Worm (Caenorhabditis elegans) whole organism, early embryonic: ENCODE measurements around the gene ocam-1.
A peak's percentile ranks its signal among the peaks of the same experiment; 100 is the strongest.
"Not testable (repeated sequence)": the region's sequence is repeated elsewhere in the genome, so short reads cannot be mapped to it uniquely, and the experiment has no call there.

Experiments
- B0310.2 ChIP-seq: sonication (generic microtip); optimal IDR thresholded peaks from 2 replicates; lab custom pipeline; 2016; ENCODE audit warnings: mild to moderate bottlenecking, missing genetic modification characterization, missing compliant biosample characterization
- F13C5.2 ChIP-seq: sonication (generic microtip); optimal IDR thresholded peaks from 2 replicates; lab custom pipeline; 2017; ENCODE audit warnings: mild to moderate bottlenecking, missing genetic modification characterization, inconsistent platforms, missing compliant biosample characterization
- aly-1 ChIP-seq: sonication (generic microtip); optimal IDR thresholded peaks from 2 replicates; lab custom pipeline; 2016; ENCODE audit warnings: missing genetic modification characterization, missing compliant biosample characterization
- ama-1 ChIP-seq: fragments of 150-350 bp; optimal IDR thresholded peaks from 2 replicates; lab custom pipeline; 2014
- ceh-13 ChIP-seq: fragments of 200-800 bp; sonication (Bioruptor generic); optimal IDR thresholded peaks from 2 replicates; lab custom pipeline; 2018; ENCODE audit warnings: mild to moderate bottlenecking, missing genetic modification characterization, missing compliant biosample characterization
- ceh-36 ChIP-seq: sonication (generic microtip); optimal IDR thresholded peaks from 2 replicates; lab custom pipeline; 2016; ENCODE audit warnings: missing genetic modification characterization, inconsistent platforms, missing compliant biosample characterization
- ets-7 ChIP-seq: sonication (generic microtip); optimal IDR thresholded peaks from 2 replicates; lab custom pipeline; 2016; ENCODE audit warnings: missing genotype, missing genetic modification characterization, missing compliant biosample characterization
- flt-1 ChIP-seq: fragments of 200-800 bp; sonication (Bioruptor generic); IDR thresholded peaks from 2 replicates; pipeline ENCODE4 v1.3.6; 2022; ENCODE audit warnings: missing genetic modification characterization, missing compliant biosample characterization
- hmbx-1 ChIP-seq: sonication (generic microtip); optimal IDR thresholded peaks from 2 replicates; lab custom pipeline; 2016; ENCODE audit warnings: mild to moderate bottlenecking, missing genetic modification characterization, missing compliant biosample characterization
- hmg-4 ChIP-seq: fragments of 200-800 bp; sonication (Bioruptor generic); optimal IDR thresholded peaks from 2 replicates; lab custom pipeline; 2018; ENCODE audit warnings: mild to moderate bottlenecking, missing genetic modification characterization, missing compliant biosample characterization
- hnd-1 ChIP-seq: sonication (generic microtip); optimal IDR thresholded peaks from 2 replicates; lab custom pipeline; 2016; ENCODE audit warnings: missing genetic modification characterization, missing compliant biosample characterization
- pes-1 ChIP-seq: fragments of 200-800 bp; sonication (Bioruptor generic); IDR thresholded peaks from 2 replicates; pipeline ENCODE4 v1.3.6; 2022; ENCODE audit warnings: missing genetic modification reagents, missing genetic modification characterization, missing compliant biosample characterization
- scrt-1 ChIP-seq: fragments of 200-800 bp; sonication (Bioruptor generic); IDR thresholded peaks from 2 replicates; pipeline ENCODE4 v1.3.6; 2022; ENCODE audit warnings: missing genetic modification characterization, missing compliant biosample characterization
- sea-1 ChIP-seq: fragments of 200-800 bp; sonication (Bioruptor generic); conservative IDR thresholded peaks from 2 replicates; pipeline ENCODE4 v1.3.6; 2022; ENCODE audit warnings: missing genetic modification characterization, missing compliant biosample characterization
- tbx-11 ChIP-seq: fragments of 200-800 bp; sonication (Bioruptor generic); IDR thresholded peaks from 2 replicates; pipeline ENCODE4 v1.3.6; 2022; ENCODE audit warnings: missing genetic modification characterization, missing compliant biosample characterization
- tbx-37 ChIP-seq: fragments of 200-800 bp; sonication (Bioruptor generic); conservative IDR thresholded peaks from 2 replicates; pipeline ENCODE4 v1.3.6; 2022; ENCODE audit warnings: missing genetic modification reagents, missing genetic modification characterization, missing compliant biosample characterization
- tra-4 ChIP-seq: sonication (generic microtip); optimal IDR thresholded peaks from 2 replicates; lab custom pipeline; 2017; ENCODE audit warnings: missing genetic modification characterization, missing compliant biosample characterization

Gene ocam-1

ce11 chrV:14167629-14168028, at the start of gene ocam-1:
Gene ocam-1, minus strand, starts transcription at chrV:14167729.
- no peak for TF ChIP-seq ceh-13 (GFP tag; lab: Kevin White, UChicago)
- TF ChIP-seq sea-1 (GFP tag; lab: Robert Waterston, UW): no peak
- TF ChIP-seq flt-1 (GFP tag; lab: Robert Waterston, UW): no peak
- TF ChIP-seq B0310.2 (tag; lab: Kevin White, UChicago): no peak
- no peak for TF ChIP-seq pes-1 (GFP tag; lab: Robert Waterston, UW)
- TF ChIP-seq ets-7: no peak
- no peak for TF ChIP-seq F13C5.2 (tag; lab: Kevin White, UChicago)
- TF ChIP-seq tbx-11 (GFP tag; lab: Robert Waterston, UW): no peak
- no peak for TF ChIP-seq aly-1
- TF ChIP-seq tra-4 (tag; lab: Kevin White, UChicago): no peak

ce11 chrV:14215106-14215505, 47.6 kb upstream of the ocam-1 start, which contains the start of gene T16A9.5:
Gene T16A9.5, minus strand, starts transcription at chrV:14215206.
- no peak for TF ChIP-seq sea-1 (GFP tag; lab: Robert Waterston, UW)
- no peak for TF ChIP-seq aly-1

DNA sequence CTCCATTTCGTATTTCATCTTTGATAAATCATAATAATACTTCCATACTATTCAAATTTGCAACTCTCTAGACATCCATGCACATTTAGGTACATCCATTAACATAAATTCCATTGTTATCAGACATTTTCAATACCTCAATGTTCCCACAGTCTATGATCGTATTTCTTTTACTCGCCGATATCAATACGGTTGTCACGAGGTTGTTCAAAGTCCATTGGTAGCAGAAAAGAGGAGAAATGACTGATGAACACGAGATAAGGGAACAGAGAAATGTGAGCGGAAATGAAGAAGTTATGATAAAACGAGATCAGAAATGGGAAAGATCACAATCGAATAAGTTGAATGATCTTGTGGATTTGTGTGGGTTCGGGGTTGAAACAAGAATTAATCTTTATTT, 45.3 kb upstream of the ocam-1 start:
- no peak for TF ChIP-seq tra-4 (tag; lab: Kevin White, UChicago)
- TF ChIP-seq flt-1 (GFP tag; lab: Robert Waterston, UW): no peak
- TF ChIP-seq ama-1 (lab: Kevin White, UChicago): no peak
- no peak for TF ChIP-seq tbx-37
- no peak for TF ChIP-seq sea-1 (GFP tag; lab: Robert Waterston, UW)
- no peak for TF ChIP-seq ceh-36
- TF ChIP-seq ceh-13 (GFP tag; lab: Kevin White, UChicago): no peak
- no peak for TF ChIP-seq F13C5.2 (tag; lab: Kevin White, UChicago)
- TF ChIP-seq hmbx-1 (tag; lab: Kevin White, UChicago): no peak
- TF ChIP-seq pes-1 (GFP tag; lab: Robert Waterston, UW): no peak
- no peak for TF ChIP-seq hmg-4 (GFP tag; lab: Kevin White, UChicago)
- TF ChIP-seq hnd-1 (tag; lab: Kevin White, UChicago): no peak
- no peak for TF ChIP-seq B0310.2 (tag; lab: Kevin White, UChicago)
- no peak for TF ChIP-seq tbx-11 (GFP tag; lab: Robert Waterston, UW)
- no peak for TF ChIP-seq ets-7
- TF ChIP-seq aly-1: no peak
- TF ChIP-seq scrt-1 (GFP tag; lab: Robert Waterston, UW): no peak

- TF ChIP-seq flt-1 (GFP tag; lab: Robert Waterston, UW): no peak
- TF ChIP-seq ceh-13 (GFP tag; lab: Kevin White, UChicago): no peak
- TF ChIP-seq scrt-1 (GFP tag; lab: Robert Waterston, UW): no peak
- TF ChIP-seq F13C5.2 (tag; lab: Kevin White, UChicago): no peak
- no peak for TF ChIP-seq aly-1
- TF ChIP-seq hnd-1 (tag; lab: Kevin White, UChicago): no peak
- no peak for TF ChIP-seq hmbx-1 (tag; lab: Kevin White, UChicago)
- no peak for TF ChIP-seq ceh-36
- no peak for TF ChIP-seq tbx-11 (GFP tag; lab: Robert Waterston, UW)
- no peak for TF ChIP-seq sea-1 (GFP tag; lab: Robert Waterston, UW)
- no peak for TF ChIP-seq hmg-4 (GFP tag; lab: Kevin White, UChicago)
- TF ChIP-seq ama-1 (lab: Kevin White, UChicago): no peak
- TF ChIP-seq tra-4 (tag; lab: Kevin White, UChicago): no peak
- no peak for TF ChIP-seq pes-1 (GFP tag; lab: Robert Waterston, UW)
- no peak for TF ChIP-seq B0310.2 (tag; lab: Kevin White, UChicago)
- no peak for TF ChIP-seq ets-7
- TF ChIP-seq tbx-37: no peak
Measured at ce11 chrV:14210743-14211142, 43.2 kb upstream of the ocam-1 start, which contains the start of gene str-230. Gene str-230, minus strand, starts transcription at chrV:14210843.

DNA sequence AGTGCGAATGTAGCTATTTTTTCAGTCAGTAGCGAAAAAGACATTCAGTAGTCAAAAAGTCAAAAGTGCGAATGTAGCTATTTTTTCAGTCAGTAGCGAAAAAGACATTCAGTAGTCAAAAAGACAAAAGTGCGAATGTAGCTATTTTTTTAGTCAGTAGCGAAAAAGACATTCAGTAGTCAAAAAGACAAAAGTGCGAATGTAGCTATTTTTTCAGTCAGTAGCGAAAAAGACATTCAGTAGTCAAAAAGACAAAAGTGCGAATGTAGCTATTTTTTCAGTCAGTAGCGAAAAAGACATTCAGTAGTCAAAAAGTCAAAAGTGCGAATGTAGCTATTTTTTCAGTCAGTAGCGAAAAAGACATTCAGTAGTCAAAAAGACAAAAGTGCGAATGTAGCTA, 37.7 kb upstream of the ocam-1 start, which contains the start of gene T16A9.3:
TSS of gene T16A9.3 (plus strand) at position 301 of the 400 bp plus-strand sequence.
- not testable (repeated sequence) for TF ChIP-seq tbx-11 (GFP tag; lab: Robert Waterston, UW); hmg-4 (GFP tag; lab: Kevin White, UChicago); tbx-37

DNA sequence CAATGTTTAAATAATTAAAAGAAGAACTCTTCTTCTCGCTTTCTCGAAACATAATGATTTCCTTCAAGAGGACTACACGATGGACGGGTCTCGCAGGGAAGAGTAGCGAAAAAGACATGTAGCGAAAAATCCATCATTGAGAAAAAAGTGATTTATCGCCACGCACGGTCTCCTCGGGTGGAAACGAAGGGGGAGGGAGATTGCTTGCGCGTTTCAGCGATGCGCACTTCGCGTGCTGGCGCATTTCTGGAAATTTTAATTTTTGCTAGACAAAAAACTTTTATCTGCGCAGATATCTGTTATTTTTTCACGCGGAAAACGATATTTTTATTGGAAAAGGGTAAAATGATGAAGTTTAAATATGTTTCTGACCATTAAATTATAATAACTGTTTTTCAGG, 36.3 kb upstream of the ocam-1 start:
- TF ChIP-seq tbx-11 (GFP tag; lab: Robert Waterston, UW): 0 out of 2 replicates have a peak, but pooled peaks have one; percentile 42

- TF ChIP-seq F13C5.2 (tag; lab: Kevin White, UChicago): no peak
- TF ChIP-seq hmg-4 (GFP tag; lab: Kevin White, UChicago): no peak
- TF ChIP-seq B0310.2 (tag; lab: Kevin White, UChicago): no peak
- TF ChIP-seq sea-1 (GFP tag; lab: Robert Waterston, UW): no peak
- no peak for TF ChIP-seq hmbx-1 (tag; lab: Kevin White, UChicago)
- no peak for TF ChIP-seq tra-4 (tag; lab: Kevin White, UChicago)
- TF ChIP-seq aly-1: no peak
Measured at ce11 chrV:14200086-14200485, 32.6 kb upstream of the ocam-1 start.

DNA sequence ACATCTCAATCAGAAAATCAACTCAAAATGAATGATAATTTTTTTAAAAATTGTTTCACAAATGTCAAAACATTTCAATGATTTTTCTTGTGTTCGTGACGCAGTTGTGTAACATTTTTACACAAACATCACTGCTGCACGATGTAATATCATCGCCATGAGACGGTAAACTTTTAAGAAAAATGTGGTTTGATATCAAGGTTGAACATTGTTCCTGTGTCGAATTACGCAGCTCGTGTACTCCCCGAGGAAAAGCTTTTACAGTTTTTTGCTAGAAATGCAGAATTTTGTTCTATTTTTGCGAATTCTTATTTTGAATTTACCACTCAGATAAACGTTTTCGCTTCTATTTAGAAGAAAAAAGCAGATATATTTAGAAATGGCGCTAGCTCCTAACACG, 30.1 kb upstream of the ocam-1 start:
- TF ChIP-seq sea-1 (GFP tag; lab: Robert Waterston, UW): no peak
- TF ChIP-seq pes-1 (GFP tag; lab: Robert Waterston, UW): no peak
- TF ChIP-seq F13C5.2 (tag; lab: Kevin White, UChicago): no peak
- no peak for TF ChIP-seq aly-1
- no peak for TF ChIP-seq hmg-4 (GFP tag; lab: Kevin White, UChicago)
- TF ChIP-seq scrt-1 (GFP tag; lab: Robert Waterston, UW): no peak
- no peak for TF ChIP-seq flt-1 (GFP tag; lab: Robert Waterston, UW)
- no peak for TF ChIP-seq B0310.2 (tag; lab: Kevin White, UChicago)
- TF ChIP-seq ama-1 (lab: Kevin White, UChicago): no peak
- TF ChIP-seq ceh-13 (GFP tag; lab: Kevin White, UChicago): no peak
